Fruit fly (Drosophila melanogaster) whole organism, embryonic: Measurements from ENCODE around the gene nesd.

Experiments used
- Aef1 ChIP-seq: fragments of 200-800 bp; sonication (Bioruptor generic); IDR thresholded peaks from 3 replicates; pipeline ENCODE4 v1.3.6; 2022; ENCODE audit warnings: missing biosample characterization, missing genetic modification characterization
- CG10267 ChIP-seq: fragments of 200-800 bp; sonication (Bioruptor generic); optimal IDR thresholded peaks from 2 replicates; lab custom pipeline; 2018; ENCODE audit warnings: missing biosample characterization, mild to moderate bottlenecking, missing genetic modification characterization, moderate library complexity
- CG12769 ChIP-seq: fragments of 200-800 bp; sonication (Bioruptor generic); optimal IDR thresholded peaks from 2 replicates; lab custom pipeline; 2019; ENCODE audit warnings: missing biosample characterization, mild to moderate bottlenecking, missing genetic modification characterization, moderate library complexity
- CG13624 ChIP-seq: fragments of 200-800 bp; sonication (Bioruptor generic); optimal IDR thresholded peaks from 2 replicates; lab custom pipeline; 2016; ENCODE audit warnings: missing biosample characterization, missing genetic modification characterization
- CG14050 ChIP-seq: fragments of 200-800 bp; sonication (Bioruptor generic); IDR thresholded peaks from 3 replicates; pipeline ENCODE4 v1.3.6; 2022; ENCODE audit warnings: missing biosample characterization, missing genetic modification characterization
- CG14965 ChIP-seq: fragments of 200-800 bp; sonication (Bioruptor generic); optimal IDR thresholded peaks from 2 replicates; lab custom pipeline; 2016; ENCODE audit warnings: missing biosample characterization, missing genetic modification characterization, borderline replicate concordance
- CG2199 ChIP-seq: fragments of 200-800 bp; sonication (Bioruptor generic); IDR thresholded peaks from 3 replicates; pipeline ENCODE4 v1.3.6; 2022; ENCODE audit warnings: missing biosample characterization, missing genetic modification characterization
- CG30020 ChIP-seq: fragments of 200-800 bp; optimal IDR thresholded peaks from 2 replicates; lab custom pipeline; 2019; ENCODE audit warnings: missing biosample characterization, mild to moderate bottlenecking, missing genetic modification characterization, moderate library complexity
- CG31441 ChIP-seq: fragments of 200-800 bp; sonication (Bioruptor generic); IDR thresholded peaks from 2 replicates; pipeline ENCODE4 v1.3.6; 2022; ENCODE audit warnings: missing biosample characterization, missing genetic modification characterization
- CG32532 ChIP-seq: fragments of 200-800 bp; sonication (Bioruptor generic); IDR thresholded peaks from 2 replicates; pipeline ENCODE4 v1.3.6; 2022; ENCODE audit warnings: missing biosample characterization, missing genetic modification characterization
- CG33213 ChIP-seq: fragments of 200-800 bp; sonication (Bioruptor generic); optimal IDR thresholded peaks from 3 replicates; lab custom pipeline; 2016; ENCODE audit warnings: missing biosample characterization, missing genetic modification characterization
- CG34224 ChIP-seq: fragments of 200-800 bp; sonication (Bioruptor generic); IDR thresholded peaks from 3 replicates; pipeline ENCODE4 v1.3.6; 2022; ENCODE audit warnings: missing biosample characterization, missing genetic modification characterization; ENCODE audit not compliant: partially characterized antibody
- CG34376 ChIP-seq: fragments of 200-800 bp; sonication (Bioruptor generic); optimal IDR thresholded peaks from 2 replicates; lab custom pipeline; 2018; ENCODE audit warnings: missing biosample characterization, mild to moderate bottlenecking, missing genetic modification characterization
- CG4707 ChIP-seq: fragments of 200-800 bp; sonication (Bioruptor generic); optimal IDR thresholded peaks from 2 replicates; lab custom pipeline; 2018; ENCODE audit warnings: missing biosample characterization, mild to moderate bottlenecking, missing genetic modification characterization, moderate library complexity
- CG8359 ChIP-seq: fragments of 200-800 bp; sonication (Bioruptor generic); optimal IDR thresholded peaks from 2 replicates; lab custom pipeline; 2017; ENCODE audit warnings: missing biosample characterization, mild to moderate bottlenecking, missing genetic modification characterization, borderline replicate concordance
- CG8478 ChIP-seq: fragments of >200 bp; optimal IDR thresholded peaks from 2 replicates; lab custom pipeline; 2018
- Dfd ChIP-seq, 2 experiments: fragments of >200 bp; optimal IDR thresholded peaks; 2 replicates each; lab custom pipeline; 2017; ENCODE audit warnings: missing biosample characterization in 2 of 2, missing genetic modification characterization in 2 of 2
- H15 ChIP-seq: fragments of 200-800 bp; sonication (Bioruptor generic); IDR thresholded peaks from 3 replicates; pipeline ENCODE4 v1.3.6; 2022; ENCODE audit warnings: missing biosample characterization, missing genetic modification characterization
- Hr39 ChIP-seq: fragments of >200 bp; optimal IDR thresholded peaks from 2 replicates; lab custom pipeline; 2017
- Lim3 ChIP-seq: fragments of 200-800 bp; sonication (Bioruptor generic); IDR thresholded peaks from 2 replicates; pipeline ENCODE4 v1.3.6; 2022; ENCODE audit warnings: missing biosample characterization, missing genetic modification characterization
- Lpt ChIP-seq: fragments of >200 bp; optimal IDR thresholded peaks from 2 replicates; lab custom pipeline; 2018; ENCODE audit warnings: missing biosample characterization, missing genetic modification characterization
- Ptx1 ChIP-seq: fragments of 200-800 bp; sonication (Bioruptor generic); IDR thresholded peaks from 2 replicates; pipeline ENCODE4 v1.3.6; 2022; ENCODE audit warnings: missing biosample characterization, missing genetic modification characterization
- Ravus ChIP-seq: fragments of 200-800 bp; sonication (Bioruptor generic); IDR thresholded peaks from 2 replicates; pipeline ENCODE4 v1.3.6; 2022; ENCODE audit warnings: missing biosample characterization, missing genetic modification characterization
- Six4 ChIP-seq: fragments of 200-800 bp; sonication (Bioruptor generic); optimal IDR thresholded peaks from 2 replicates; lab custom pipeline; 2016; ENCODE audit warnings: missing biosample characterization, missing genetic modification characterization
- Sox102F ChIP-seq: fragments of 200-800 bp; sonication (Bioruptor generic); optimal IDR thresholded peaks from 2 replicates; lab custom pipeline; 2018; ENCODE audit warnings: missing biosample characterization, mild to moderate bottlenecking, missing genetic modification characterization, moderate library complexity
- Taf1 ChIP-seq: fragments of 200-800 bp; sonication (Bioruptor generic); IDR thresholded peaks from 2 replicates; pipeline ENCODE4 v1.3.6; 2022; ENCODE audit warnings: missing biosample characterization, missing genetic modification characterization
- Usf ChIP-seq: fragments of 200-800 bp; sonication (Bioruptor generic); optimal IDR thresholded peaks from 2 replicates; lab custom pipeline; 2017; ENCODE audit warnings: missing genotype, missing biosample characterization, missing genetic modification characterization
- YL-1 ChIP-seq: fragments of 200-800 bp; sonication (Bioruptor generic); optimal IDR thresholded peaks from 3 replicates; lab custom pipeline; 2017; ENCODE audit warnings: missing biosample characterization, mild to moderate bottlenecking, missing genetic modification characterization
- ab ChIP-seq: fragments of 200-800 bp; sonication (Bioruptor generic); optimal IDR thresholded peaks from 2 replicates; lab custom pipeline; 2016; ENCODE audit warnings: missing biosample characterization, missing genetic modification characterization
- ac ChIP-seq: fragments of 200-800 bp; sonication (Bioruptor generic); optimal IDR thresholded peaks from 3 replicates; lab custom pipeline; 2017; ENCODE audit warnings: missing biosample characterization, mild to moderate bottlenecking, missing genetic modification characterization
- ato ChIP-seq: fragments of 200-800 bp; sonication (Bioruptor generic); IDR thresholded peaks from 2 replicates; pipeline ENCODE4 v1.3.6; 2022; ENCODE audit warnings: missing biosample characterization, missing genetic modification characterization; ENCODE audit not compliant: partially characterized antibody
- bab2 ChIP-seq: fragments of 200-800 bp; sonication (Bioruptor generic); optimal IDR thresholded peaks from 2 replicates; lab custom pipeline; 2016; ENCODE audit warnings: missing biosample characterization, missing genetic modification characterization
- bbx ChIP-seq: fragments of 200-800 bp; sonication (Bioruptor generic); IDR thresholded peaks from 2 replicates; pipeline ENCODE4 v1.3.6; 2022; ENCODE audit warnings: missing biosample characterization, missing genetic modification characterization; ENCODE audit not compliant: partially characterized antibody
- caup ChIP-seq: fragments of 200-800 bp; sonication (Bioruptor generic); optimal IDR thresholded peaks from 3 replicates; lab custom pipeline; 2017; ENCODE audit warnings: missing biosample characterization, mild to moderate bottlenecking, missing genetic modification characterization, moderate library complexity; ENCODE audit not compliant: severe bottlenecking
- cg ChIP-seq: fragments of 200-800 bp; sonication (Bioruptor generic); optimal IDR thresholded peaks from 3 replicates; lab custom pipeline; 2019; ENCODE audit warnings: missing biosample characterization, mild to moderate bottlenecking, missing genetic modification characterization, moderate library complexity
- chinmo ChIP-seq: fragments of 200-800 bp; sonication (Bioruptor generic); IDR thresholded peaks from 4 replicates; pipeline ENCODE4 v1.3.6; 2022; ENCODE audit warnings: missing biosample characterization, missing genetic modification characterization; ENCODE audit not compliant: partially characterized antibody
- crp ChIP-seq, 2 experiments: fragments of 200-800 bp; sonication (Bioruptor generic); optimal IDR thresholded peaks; 2 replicates in 1 of 2; 3 replicates in 1 of 2; lab custom pipeline; 2017; ENCODE audit warnings: missing biosample characterization in 2 of 2, missing genetic modification characterization in 2 of 2, mild to moderate bottlenecking in 1 of 2, moderate library complexity in 1 of 2
- danr ChIP-seq: fragments of 200-800 bp; sonication (Bioruptor generic); IDR thresholded peaks from 2 replicates; pipeline ENCODE4 v1.3.6; 2022; ENCODE audit warnings: missing biosample characterization, missing genetic modification characterization
- dm ChIP-seq: fragments of 200-800 bp; sonication (Bioruptor generic); optimal IDR thresholded peaks from 3 replicates; lab custom pipeline; 2016; ENCODE audit warnings: missing biosample characterization, missing genetic modification characterization
- eyg ChIP-seq: fragments of 200-800 bp; sonication (Bioruptor generic); optimal IDR thresholded peaks from 3 replicates; lab custom pipeline; 2016; ENCODE audit warnings: missing biosample characterization, missing genetic modification characterization
- gcm2 ChIP-seq: fragments of 200-800 bp; sonication (Bioruptor generic); optimal IDR thresholded peaks from 2 replicates; lab custom pipeline; 2016; ENCODE audit warnings: missing biosample characterization, missing genetic modification characterization
- gt ChIP-seq: fragments of 200-800 bp; sonication (Bioruptor generic); IDR thresholded peaks from 2 replicates; pipeline ENCODE4 v1.3.6; 2022; ENCODE audit warnings: missing biosample characterization, missing genetic modification characterization
- h ChIP-seq: fragments of >200 bp; optimal IDR thresholded peaks from 2 replicates; lab custom pipeline; 2017
- insv ChIP-seq, 2 experiments: fragments of 200-800 bp; sonication (Bioruptor generic); optimal IDR thresholded peaks; 3 replicates each; lab custom pipeline; 2016 to 2018; ENCODE audit warnings: missing biosample characterization in 2 of 2, missing genetic modification characterization in 2 of 2
- pzg ChIP-seq: fragments of 200-800 bp; sonication (Bioruptor generic); optimal IDR thresholded peaks from 3 replicates; lab custom pipeline; 2018; ENCODE audit warnings: missing biosample characterization, mild to moderate bottlenecking, missing genetic modification characterization, moderate library complexity
- row ChIP-seq: fragments of 200-800 bp; sonication (Bioruptor generic); IDR thresholded peaks from 3 replicates; pipeline ENCODE4 v1.3.6; 2022; ENCODE audit warnings: missing biosample characterization, missing genetic modification characterization
- run ChIP-seq: fragments of 200-800 bp; sonication (Bioruptor generic); optimal IDR thresholded peaks from 3 replicates; lab custom pipeline; 2018; ENCODE audit warnings: missing biosample characterization, mild to moderate bottlenecking, missing genetic modification characterization
- schlank ChIP-seq: fragments of 200-800 bp; sonication (Bioruptor generic); optimal IDR thresholded peaks from 2 replicates; lab custom pipeline; 2018; ENCODE audit warnings: missing biosample characterization, mild to moderate bottlenecking, missing genetic modification characterization
- sens ChIP-seq: fragments of 200-800 bp; sonication (Bioruptor generic); peaks from one replicate; lab custom pipeline; 2016; ENCODE audit warnings: missing biosample characterization, missing genetic modification characterization
- sima ChIP-seq: fragments of 200-800 bp; sonication (Bioruptor generic); optimal IDR thresholded peaks from 2 replicates; lab custom pipeline; 2016; ENCODE audit warnings: missing biosample characterization, missing genetic modification characterization
- so ChIP-seq: fragments of 200-800 bp; sonication (Bioruptor generic); IDR thresholded peaks from 3 replicates; pipeline ENCODE4 v1.3.6; 2022; ENCODE audit warnings: missing biosample characterization, missing genetic modification characterization
- vfl ChIP-seq: fragments of 200-800 bp; sonication (Bioruptor generic); optimal IDR thresholded peaks from 2 replicates; lab custom pipeline; 2016; ENCODE audit warnings: missing biosample characterization, missing genetic modification characterization
- vnd ChIP-seq: fragments of 200-800 bp; sonication (Bioruptor generic); IDR thresholded peaks from 3 replicates; pipeline ENCODE4 v1.3.6; 2022; ENCODE audit warnings: missing biosample characterization, missing genetic modification characterization; ENCODE audit not compliant: partially characterized antibody

nesd gene

DNA sequence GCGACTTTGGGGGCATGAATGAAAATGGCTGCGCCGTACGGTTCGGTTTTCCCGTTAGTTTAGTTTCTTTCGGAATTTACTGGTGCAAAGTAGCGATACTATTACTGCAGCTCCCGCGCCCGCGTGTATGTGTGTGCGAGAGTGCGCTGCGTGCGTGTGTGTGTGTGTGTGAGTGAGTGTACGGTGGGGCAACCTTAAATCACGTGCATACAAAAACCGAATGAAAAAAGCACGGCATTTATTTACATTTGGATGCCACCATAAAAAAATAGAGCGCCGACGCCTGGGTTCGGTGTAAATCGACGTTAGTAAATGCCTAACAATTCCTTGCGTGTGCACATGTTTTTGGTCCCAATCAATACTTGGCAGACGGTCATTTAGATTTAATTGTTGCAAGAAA is 4.0 kb downstream of the nesd start (continued):
- TF ChIP-seq CG2199 (GFP tag; lab: Robert Waterston, UW) = peak; percentile 89
- no peak for TF ChIP-seq CG32532
- TF ChIP-seq Hr39 (lab: Kevin White, UChicago) = peak; percentile 94
- TF ChIP-seq Six4 (GFP tag; lab: Kevin White, UChicago) = no peak
- TF ChIP-seq bbx (GFP tag; lab: Robert Waterston, UW) = no peak
- TF ChIP-seq h (lab: Kevin White, UChicago) = no peak
- TF ChIP-seq YL-1 = no peak
- TF ChIP-seq CG31441 (GFP tag; lab: Robert Waterston, UW) = no peak
- no peak for TF ChIP-seq sens (GFP tag; lab: Kevin White, UChicago)
- TF ChIP-seq bab2 (GFP tag; lab: Kevin White, UChicago) = no peak
- no peak for TF ChIP-seq crp (GFP tag; optimal IDR thresholded peaks at IDR 0.05; lab: Kevin White, UChicago)
- TF ChIP-seq Sox102F = no peak
- TF ChIP-seq dm (GFP tag; lab: Kevin White, UChicago) = peak; percentile 15
- TF ChIP-seq cg = peak; percentile 92
- no peak for TF ChIP-seq CG10267
- TF ChIP-seq CG8478 = peak; percentile 74
- no peak for TF ChIP-seq Lim3 (GFP tag; lab: Robert Waterston, UW)
- no peak for TF ChIP-seq CG14050 (GFP tag; lab: Robert Waterston, UW)
- no peak for TF ChIP-seq vnd (GFP tag; lab: Robert Waterston, UW)
- no peak for TF ChIP-seq ac (GFP tag; lab: Kevin White, UChicago)
- no peak for TF ChIP-seq CG30020
- no peak for TF ChIP-seq gcm2 (GFP tag; lab: Kevin White, UChicago)
- no peak for TF ChIP-seq Usf (GFP tag; lab: Kevin White, UChicago)
- no peak for TF ChIP-seq Aef1 (GFP tag; lab: Robert Waterston, UW)
- TF ChIP-seq CG34376 (GFP tag; lab: Kevin White, UChicago) = no peak
- no peak for TF ChIP-seq pzg
- TF ChIP-seq CG34224 (GFP tag; lab: Robert Waterston, UW) = peak; percentile 41; the same call in 1 of the 3 replicates
- TF ChIP-seq Lpt (GFP tag; lab: Kevin White, UChicago) = no peak
- TF ChIP-seq ato = 0 out of 2 replicates have a peak, but pooled peaks have one; percentile 6
- TF ChIP-seq sima (GFP tag; lab: Kevin White, UChicago) = no peak
- TF ChIP-seq Ravus (GFP tag; lab: Robert Waterston, UW) = no peak
- TF ChIP-seq CG14965 = no peak
- TF ChIP-seq Ptx1 (GFP tag; lab: Robert Waterston, UW) = no peak
- no peak; the same call in 2 of the 3 replicates for TF ChIP-seq row (GFP tag; lab: Robert Waterston, UW)
- TF ChIP-seq CG4707 (GFP tag; lab: Kevin White, UChicago) = peak; percentile 87
- no peak for TF ChIP-seq CG33213 (GFP tag; lab: Kevin White, UChicago)
- no peak for TF ChIP-seq caup (GFP tag; lab: Kevin White, UChicago)
- peak in 1 of 2 experiments; percentile 34 for TF ChIP-seq Dfd (GFP tag; optimal IDR thresholded peaks at IDR 0.05; lab: Kevin White, UChicago)
- TF ChIP-seq run (tag; lab: Kevin White, UChicago) = no peak
- peak; percentile 51; the same call in 1 of the 4 replicates for TF ChIP-seq chinmo (GFP tag; lab: Robert Waterston, UW)
- no peak for TF ChIP-seq CG8359 (GFP tag; lab: Kevin White, UChicago)
- TF ChIP-seq schlank (tag; lab: Kevin White, UChicago) = no peak
- no peak for TF ChIP-seq CG12769 (tag; lab: Kevin White, UChicago)
- TF ChIP-seq Taf1 (GFP tag; lab: Robert Waterston, UW) = no peak
- no peak for TF ChIP-seq CG13624
- TF ChIP-seq H15 (GFP tag; lab: Robert Waterston, UW) = no peak
- no peak for TF ChIP-seq danr
- no peak for TF ChIP-seq so (GFP tag; lab: Robert Waterston, UW)
- TF ChIP-seq insv (GFP tag; optimal IDR thresholded peaks at IDR 0.05; lab: Kevin White, UChicago) = no peak
- TF ChIP-seq vfl (GFP tag; lab: Kevin White, UChicago) = no peak
- TF ChIP-seq ab = no peak
- no peak for TF ChIP-seq eyg
- TF ChIP-seq gt (GFP tag; lab: Robert Waterston, UW) = no peak
